Worm (Caenorhabditis elegans) whole organism, L2 larva: ENCODE results near the gene ufl-1.
A peak's percentile ranks its signal among the peaks of the same experiment; 100 is the strongest.

Experiments used
- C34F6.9 ChIP-seq: fragments of 150-350 bp; optimal IDR thresholded peaks from 2 replicates; lab custom pipeline; 2014; ENCODE audit warnings: missing biosample characterization, missing genetic modification characterization
- F13H6.1 ChIP-seq: sonication (generic microtip); optimal IDR thresholded peaks from 2 replicates; lab custom pipeline; 2016; ENCODE audit warnings: missing genetic modification characterization, missing compliant biosample characterization
- R02D3.7 ChIP-seq: fragments of 150-350 bp; optimal IDR thresholded peaks from 2 replicates; lab custom pipeline; 2014; ENCODE audit warnings: missing biosample characterization, missing genetic modification characterization
- Y55F3AM.14 ChIP-seq: fragments of 200-800 bp; sonication (Bioruptor generic); optimal IDR thresholded peaks from 2 replicates; lab custom pipeline; 2018; ENCODE audit warnings: mild to moderate bottlenecking, missing genetic modification characterization, missing compliant biosample characterization
- ZK546.5 ChIP-seq: sonication (generic microtip); optimal IDR thresholded peaks from 2 replicates; lab custom pipeline; 2017; ENCODE audit warnings: missing biosample characterization, missing genetic modification characterization
- alr-1 ChIP-seq: fragments of 150-350 bp; optimal IDR thresholded peaks from 2 replicates; lab custom pipeline; 2014; ENCODE audit warnings: missing biosample characterization, missing genetic modification characterization
- blmp-1 ChIP-seq: sonication (generic microtip); optimal IDR thresholded peaks from 2 replicates; lab custom pipeline; 2017; ENCODE audit warnings: missing genetic modification characterization, mild to moderate bottlenecking, missing compliant biosample characterization, antibody characterized with exemption, moderate library complexity; ENCODE audit not compliant: insufficient read depth
- ceh-16 ChIP-seq: fragments of 150-350 bp; optimal IDR thresholded peaks from 2 replicates; lab custom pipeline; 2014; ENCODE audit warnings: missing biosample characterization, missing genetic modification characterization
- crh-2 ChIP-seq: sonication (generic microtip); optimal IDR thresholded peaks from 2 replicates; lab custom pipeline; 2017; ENCODE audit warnings: missing biosample characterization, missing genetic modification characterization
- dmd-4 ChIP-seq: sonication (generic microtip); optimal IDR thresholded peaks from 2 replicates; lab custom pipeline; 2017; ENCODE audit warnings: missing biosample characterization, missing genetic modification characterization
- egl-27 ChIP-seq: sonication (generic microtip); optimal IDR thresholded peaks from 3 replicates; lab custom pipeline; 2017; ENCODE audit warnings: missing biosample characterization, missing genetic modification reagents, missing genetic modification characterization
- elt-3 ChIP-seq: sonication (generic microtip); optimal IDR thresholded peaks from 2 replicates; lab custom pipeline; 2017; ENCODE audit warnings: missing biosample characterization, missing genetic modification characterization
- fos-1 ChIP-seq: fragments of 150-350 bp; optimal IDR thresholded peaks from 2 replicates; lab custom pipeline; 2014; ENCODE audit warnings: missing biosample characterization, missing genetic modification characterization
- gmeb-1 ChIP-seq: fragments of 150-350 bp; optimal IDR thresholded peaks from 2 replicates; lab custom pipeline; 2014; ENCODE audit warnings: missing biosample characterization, missing genetic modification characterization
- lin-11 ChIP-seq: fragments of 150-350 bp; sonication (generic microtip); optimal IDR thresholded peaks from 2 replicates; lab custom pipeline; 2014; ENCODE audit warnings: missing biosample characterization, missing genetic modification characterization, inconsistent platforms, mixed read lengths
- lin-13 ChIP-seq: fragments of 150-350 bp; optimal IDR thresholded peaks from 2 replicates; lab custom pipeline; 2014; ENCODE audit warnings: missing biosample characterization, missing genetic modification reagents, missing genetic modification characterization
- lin-39 ChIP-seq: fragments of 150-350 bp; optimal IDR thresholded peaks from 2 replicates; lab custom pipeline; 2014; ENCODE audit warnings: missing biosample characterization, missing genetic modification reagents, missing genetic modification characterization
- lsy-2 ChIP-seq, 2 experiments: fragments of 150-350 bp in 1 of 2; sonication (generic microtip) in 1 of 2; optimal IDR thresholded peaks; 2 replicates each; lab custom pipeline; 2014 to 2017; ENCODE audit warnings: missing biosample characterization in 2 of 2, missing genetic modification characterization in 2 of 2
- mab-5 ChIP-seq: fragments of 150-350 bp; optimal IDR thresholded peaks from 2 replicates; lab custom pipeline; 2014; ENCODE audit warnings: missing biosample characterization, missing genetic modification characterization
- mdl-1 ChIP-seq, 2 experiments: fragments of 150-350 bp in 1 of 2; sonication (generic microtip) in 1 of 2; optimal IDR thresholded peaks; 2 replicates each; lab custom pipeline; 2017; ENCODE audit warnings: missing biosample characterization in 2 of 2, missing genetic modification characterization in 2 of 2
- nhr-11 ChIP-seq: fragments of 150-350 bp; optimal IDR thresholded peaks from 2 replicates; lab custom pipeline; 2014; ENCODE audit warnings: missing biosample characterization, missing genetic modification characterization
- nhr-129 ChIP-seq: fragments of 150-350 bp; optimal IDR thresholded peaks from 2 replicates; lab custom pipeline; 2014; ENCODE audit warnings: missing biosample characterization, missing genetic modification characterization
- nhr-21 ChIP-seq: fragments of 150-350 bp; optimal IDR thresholded peaks from 2 replicates; lab custom pipeline; 2014; ENCODE audit warnings: missing biosample characterization, missing genetic modification characterization
- nhr-23 ChIP-seq: fragments of 150-350 bp; optimal IDR thresholded peaks from 2 replicates; lab custom pipeline; 2014; ENCODE audit warnings: missing biosample characterization, missing genetic modification reagents, missing genetic modification characterization
- nhr-25 ChIP-seq: fragments of 150-350 bp; sonication (generic microtip); optimal IDR thresholded peaks from 3 replicates; lab custom pipeline; 2014; ENCODE audit warnings: missing biosample characterization, missing genetic modification characterization
- nhr-6 ChIP-seq: fragments of 150-350 bp; optimal IDR thresholded peaks from 2 replicates; lab custom pipeline; 2014; ENCODE audit warnings: missing biosample characterization, missing genetic modification characterization
- nhr-77 ChIP-seq: fragments of 150-350 bp; optimal IDR thresholded peaks from 2 replicates; lab custom pipeline; 2014; ENCODE audit warnings: missing biosample characterization, missing genetic modification characterization
- sem-4 ChIP-seq: fragments of 150-350 bp; optimal IDR thresholded peaks from 2 replicates; lab custom pipeline; 2014; ENCODE audit warnings: missing biosample characterization, missing genetic modification reagents, missing genetic modification characterization
- skn-1 ChIP-seq: sonication (generic microtip); optimal IDR thresholded peaks from 2 replicates; lab custom pipeline; 2017; ENCODE audit warnings: missing biosample characterization, missing genetic modification characterization
- sma-3 ChIP-seq: sonication (generic microtip); optimal IDR thresholded peaks from 2 replicates; lab custom pipeline; 2016; ENCODE audit warnings: missing genetic modification reagents, missing genetic modification characterization, missing compliant biosample characterization
- sma-9 ChIP-seq, 2 experiments: fragments of 150-350 bp in 1 of 2; sonication (generic microtip) in 1 of 2; optimal IDR thresholded peaks; 2 replicates each; lab custom pipeline; 2014 to 2016; ENCODE audit warnings: missing genetic modification characterization in 2 of 2, mild to moderate bottlenecking in 1 of 2, missing biosample characterization in 1 of 2, missing compliant biosample characterization in 1 of 2, missing genetic modification reagents in 1 of 2, moderate library complexity in 1 of 2
- snpc-4 ChIP-seq: fragments of 150-350 bp; optimal IDR thresholded peaks from 2 replicates; lab custom pipeline; 2014; ENCODE audit warnings: missing biosample characterization, missing genetic modification characterization
- unc-39 ChIP-seq: fragments of 150-350 bp; optimal IDR thresholded peaks from 2 replicates; lab custom pipeline; 2014; ENCODE audit warnings: missing biosample characterization, missing genetic modification characterization
- unc-55 ChIP-seq: fragments of 150-350 bp; sonication (generic microtip); optimal IDR thresholded peaks from 3 replicates; lab custom pipeline; 2014; ENCODE audit warnings: missing biosample characterization, missing genetic modification reagents, missing genetic modification characterization
- unc-62 ChIP-seq: fragments of 150-350 bp; optimal IDR thresholded peaks from 2 replicates; lab custom pipeline; 2014; ENCODE audit warnings: missing biosample characterization, missing genetic modification reagents, missing genetic modification characterization
- zag-1 ChIP-seq: fragments of 150-350 bp; optimal IDR thresholded peaks from 2 replicates; lab custom pipeline; 2014; ENCODE audit warnings: missing biosample characterization, missing genetic modification characterization
- ztf-11 ChIP-seq: sonication (generic microtip); optimal IDR thresholded peaks from 2 replicates; lab custom pipeline; 2017; ENCODE audit warnings: missing biosample characterization, missing genetic modification characterization
- ztf-4 ChIP-seq: fragments of 150-350 bp; optimal IDR thresholded peaks from 2 replicates; lab custom pipeline; 2014; ENCODE audit warnings: missing biosample characterization, missing genetic modification characterization

The ufl-1 gene

DNA sequence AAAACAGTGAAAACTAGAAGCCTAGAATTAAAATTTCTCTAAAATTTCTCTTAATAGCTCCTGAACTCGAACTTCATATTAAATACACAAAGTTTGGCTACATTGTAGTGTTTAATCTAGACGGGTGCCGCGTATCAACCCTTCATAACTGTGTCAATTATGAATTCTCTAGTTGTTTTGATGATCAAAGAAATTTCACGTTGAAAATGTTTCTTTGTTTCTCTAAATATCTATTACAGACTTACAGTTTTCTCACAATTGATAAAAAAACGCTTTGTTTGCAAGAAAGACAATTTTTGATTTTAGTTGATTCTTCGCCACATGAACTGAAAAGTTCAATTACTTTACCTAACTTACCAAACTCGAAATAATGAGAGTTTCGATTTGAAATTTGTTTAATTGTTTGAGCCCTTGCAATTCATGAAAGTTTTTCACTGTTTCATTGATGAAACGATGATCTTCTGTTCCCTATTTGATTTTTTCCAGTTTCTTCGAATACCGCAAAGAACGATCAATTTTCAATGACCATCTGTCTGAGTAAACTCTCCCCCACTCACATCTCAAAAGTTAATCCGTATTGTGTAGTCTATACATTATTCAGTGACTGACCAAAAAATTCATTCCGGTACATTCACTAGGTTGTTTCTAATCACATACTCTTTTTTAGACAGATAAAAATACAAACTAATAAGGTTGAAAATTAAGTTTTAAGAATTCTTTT, 10.1 kb upstream of the ufl-1 start:
- TF ChIP-seq ztf-11 (tag; lab: Kevin White, UChicago) (no peak), elt-3 (tag; lab: Kevin White, UChicago) (no peak), lsy-2 (tag; optimal IDR thresholded peaks at IDR 0.05; lab: Kevin White, UChicago) (peak in 1 of 2 experiments; percentile 43), zag-1 (no peak), C34F6.9 (tag; lab: Kevin White, UChicago) (no peak), fos-1 (tag; lab: Kevin White, UChicago) (peak; percentile 10), unc-62 (GFP tag; lab: Kevin White, UChicago) (no peak), nhr-21 (tag; lab: Kevin White, UChicago) (peak; percentile 27), sma-3 (GFP tag; lab: Kevin White, UChicago) (no peak), nhr-6 (tag; lab: Kevin White, UChicago) (peak; percentile 19), lin-39 (tag; lab: Kevin White, UChicago) (no peak), nhr-129 (tag; lab: Kevin White, UChicago) (peak; percentile 27), sma-9 (GFP tag; optimal IDR thresholded peaks at IDR 0.05; lab: Kevin White, UChicago) (peak; percentile 40), sma-9 (tag; optimal IDR thresholded peaks at IDR 0.05; lab: Kevin White, UChicago) (no peak)

ce11 chrIV:7045362-7045936, 8.8 kb upstream of the ufl-1 start:
- TF ChIP-seq skn-1 (peak; percentile 70), nhr-77 (tag; lab: Kevin White, UChicago) (no peak), fos-1 (tag; lab: Kevin White, UChicago) (peak; percentile 60), lsy-2 (tag; optimal IDR thresholded peaks at IDR 0.05; lab: Kevin White, UChicago) (peak in 1 of 2 experiments; percentile 46), sma-9 (GFP tag; optimal IDR thresholded peaks at IDR 0.05; lab: Kevin White, UChicago) (peak; percentile 22), sma-9 (tag; optimal IDR thresholded peaks at IDR 0.05; lab: Kevin White, UChicago) (no peak)

DNA sequence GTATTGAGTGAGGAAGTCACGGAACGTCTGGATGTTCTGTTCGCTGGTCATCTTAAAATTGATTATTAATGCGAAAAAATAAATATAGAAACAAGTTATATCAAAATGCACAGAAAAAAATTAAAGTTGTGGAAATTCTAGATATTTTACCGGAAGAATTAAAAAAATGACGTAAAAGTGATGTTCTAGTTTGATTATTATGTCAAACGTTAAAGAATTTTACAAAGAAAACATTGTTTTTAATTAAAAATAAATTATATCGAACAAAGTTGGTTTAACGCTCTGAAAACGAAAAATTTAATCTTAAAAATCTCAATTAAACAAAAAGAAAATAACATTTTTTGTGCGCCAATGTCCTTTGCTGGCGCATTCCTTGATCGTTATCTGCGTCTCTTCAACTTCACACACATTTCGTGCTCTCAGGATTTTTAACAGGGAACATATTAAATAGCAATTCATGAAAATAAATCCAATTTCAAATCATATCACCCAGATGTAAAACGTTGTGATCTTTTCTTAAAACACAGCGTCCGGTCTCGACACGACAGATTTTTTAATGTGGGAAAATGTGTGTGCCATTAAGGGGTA, 8.0 kb upstream of the ufl-1 start, which contains the start of gene tin-9.1:
tin-9.1 (minus strand) TSS at position 51 of the 588 bp plus-strand sequence.
- TF ChIP-seq fos-1 (tag; lab: Kevin White, UChicago) (peak; percentile 60), snpc-4 (tag; lab: Kevin White, UChicago) (peak; percentile 68), F13H6.1 (tag; lab: Kevin White, UChicago) (peak; percentile 66), blmp-1 (tag; lab: Kevin White, UChicago) (no peak), alr-1 (no peak), R02D3.7 (tag; lab: Kevin White, UChicago) (peak; percentile 15), ceh-16 (tag; lab: Kevin White, UChicago) (peak; percentile 11), nhr-23 (tag; lab: Kevin White, UChicago) (no peak), mab-5 (tag; lab: Kevin White, UChicago) (peak; percentile 38), unc-39 (tag; lab: Kevin White, UChicago) (no peak), lsy-2 (tag; optimal IDR thresholded peaks at IDR 0.05; lab: Kevin White, UChicago) (peak; percentile 72 to 93), ZK546.5 (tag; lab: Kevin White, UChicago) (no peak), ztf-4 (tag; lab: Kevin White, UChicago) (peak; percentile 49), unc-55 (peak; percentile 83), sma-3 (GFP tag; lab: Kevin White, UChicago) (peak; percentile 57), sma-9 (GFP tag; optimal IDR thresholded peaks at IDR 0.05; lab: Kevin White, UChicago) (peak; percentile 89), sma-9 (tag; optimal IDR thresholded peaks at IDR 0.05; lab: Kevin White, UChicago) (no peak), crh-2 (tag; lab: Kevin White, UChicago) (peak; percentile 88), sem-4 (tag; lab: Kevin White, UChicago) (peak; percentile 70), lin-13 (GFP tag; lab: Kevin White, UChicago) (peak; percentile 59), dmd-4 (tag; lab: Kevin White, UChicago) (peak; percentile 9), gmeb-1 (tag; lab: Kevin White, UChicago) (peak; percentile 87), egl-27 (peak; percentile 24), nhr-6 (tag; lab: Kevin White, UChicago) (peak; percentile 53), lin-11 (tag; lab: Kevin White, UChicago) (no peak), mdl-1 (tag; optimal IDR thresholded peaks at IDR 0.05; lab: Kevin White, UChicago) (no peak), ztf-11 (tag; lab: Kevin White, UChicago) (no peak), nhr-129 (tag; lab: Kevin White, UChicago) (peak; percentile 67), C34F6.9 (tag; lab: Kevin White, UChicago) (peak; percentile 96), nhr-25 (tag; lab: Kevin White, UChicago) (peak; percentile 69), zag-1 (no peak), nhr-21 (tag; lab: Kevin White, UChicago) (peak; percentile 53), Y55F3AM.14 (GFP tag; lab: Kevin White, UChicago) (no peak), unc-62 (GFP tag; lab: Kevin White, UChicago) (no peak), nhr-11 (tag; lab: Kevin White, UChicago) (no peak)
